Worm (Caenorhabditis elegans) whole organism, L4 larva: ENCODE results near the gene dpy-7.

Source experiments
- aly-2 ChIP-seq: sonication (generic microtip); optimal IDR thresholded peaks from 2 replicates; lab custom pipeline; 2018; ENCODE audit warnings: missing biosample characterization, missing genetic modification characterization
- daf-8 ChIP-seq: fragments of 200-800 bp; sonication (Bioruptor generic); IDR thresholded peaks from 2 replicates; pipeline ENCODE4 v1.3.6; 2022; ENCODE audit warnings: missing genetic modification characterization, missing compliant biosample characterization
- mdl-1 ChIP-seq, 2 experiments: fragments of 150-350 bp in 1 of 2; sonication (generic microtip) in 1 of 2; optimal IDR thresholded peaks; 2 replicates each; lab custom pipeline; 2014 to 2017; ENCODE audit warnings: missing biosample characterization in 2 of 2, missing genetic modification characterization in 2 of 2
- nhr-41 ChIP-seq: fragments of 200-800 bp; sonication (Bioruptor generic); IDR thresholded peaks from 2 replicates; pipeline ENCODE4 v1.3.6; 2022; ENCODE audit warnings: missing genetic modification reagents, missing genetic modification characterization, missing compliant biosample characterization
- nhr-76 ChIP-seq: fragments of 150-350 bp; optimal IDR thresholded peaks from 2 replicates; lab custom pipeline; 2014; ENCODE audit warnings: missing biosample characterization, missing genetic modification characterization
- set-16 ChIP-seq: fragments of 200-800 bp; sonication (Bioruptor generic); IDR thresholded peaks from 2 replicates; pipeline ENCODE4 v1.3.6; 2022; ENCODE audit warnings: missing genetic modification reagents, missing genetic modification characterization, missing compliant biosample characterization

- no peak for TF ChIP-seq mdl-1 (tag; optimal IDR thresholded peaks at IDR 0.05; lab: Kevin White, UChicago)
- TF ChIP-seq aly-2 (tag; lab: Kevin White, UChicago) = no peak
- TF ChIP-seq daf-8 = no peak
- no peak for TF ChIP-seq nhr-76 (tag; lab: Kevin White, UChicago)
- no peak for TF ChIP-seq nhr-41
- TF ChIP-seq set-16 (GFP tag; lab: Robert Waterston, UW) = no peak
Measured at ce11 chrX:7532632-7533031, 5.0 kb downstream of the dpy-7 start, which contains the start of gene ceh-14.
